Worm (Caenorhabditis elegans) whole organism, midembryonic: ENCODE measurements around the gene ceh-76.

Experiments
- flt-1 ChIP-seq: fragments of 200-800 bp; sonication (Bioruptor generic); IDR thresholded peaks from 2 replicates; pipeline ENCODE4 v1.3.6; 2022; ENCODE audit warnings: missing genetic modification characterization, missing compliant biosample characterization
- med-1 ChIP-seq: sonication (generic microtip); optimal IDR thresholded peaks from 2 replicates; lab custom pipeline; 2017; ENCODE audit warnings: missing genetic modification characterization, mild to moderate bottlenecking, missing compliant biosample characterization, antibody characterized with exemption, missing genetic modification reagents; ENCODE audit not compliant: insufficient read depth
- tab-1 ChIP-seq: fragments of 200-800 bp; sonication (Bioruptor generic); IDR thresholded peaks from 2 replicates; pipeline ENCODE4 v1.3.6; 2022; ENCODE audit warnings: missing genetic modification characterization, missing compliant biosample characterization
- ztf-23 ChIP-seq: fragments of 200-800 bp; sonication (Bioruptor generic); IDR thresholded peaks from 2 replicates; pipeline ENCODE4 v1.3.6; 2022; ENCODE audit warnings: missing genetic modification reagents, missing genetic modification characterization, missing compliant biosample characterization
- ztf-29 ChIP-seq: fragments of 200-800 bp; sonication (Bioruptor generic); IDR thresholded peaks from 2 replicates; pipeline ENCODE4 v1.3.6; 2022; ENCODE audit warnings: missing genetic modification reagents, missing genetic modification characterization, missing compliant biosample characterization

DNA sequence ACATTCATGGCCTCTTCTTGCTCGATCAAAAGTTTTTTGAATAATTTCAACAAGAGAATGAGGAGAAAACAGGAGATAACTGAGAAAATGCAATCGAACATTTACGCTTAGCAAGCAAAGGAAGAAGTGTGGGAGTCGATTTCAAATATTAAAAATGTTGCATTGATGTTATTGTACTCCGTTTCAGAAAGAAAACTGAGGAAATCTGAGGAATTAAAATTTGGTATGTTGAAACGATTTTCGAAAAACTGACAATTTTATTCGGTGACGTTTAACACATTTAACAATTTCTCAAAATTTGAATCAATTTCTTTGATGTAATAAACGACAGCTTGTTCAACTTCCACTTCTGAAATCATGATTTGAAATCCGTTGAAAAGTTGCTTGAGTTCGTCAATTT is 39.9 kb downstream of the ceh-76 start, which contains the start of gene F26D11.13:
- TF ChIP-seq tab-1 (GFP tag; lab: Robert Waterston, UW) (no peak), flt-1 (GFP tag; lab: Robert Waterston, UW) (no peak), ztf-23 (GFP tag; lab: Robert Waterston, UW) (no peak), ztf-29 (GFP tag; lab: Robert Waterston, UW) (no peak), med-1 (GFP tag; lab: Kevin White, UChicago) (no peak)
